Fruit fly (Drosophila melanogaster) whole organism, adult: Measurements from ENCODE around the gene CG17075.

Source experiments
- CG11617 ChIP-seq: fragments of 200-800 bp; sonication (Bioruptor generic); optimal IDR thresholded peaks from 2 replicates; lab custom pipeline; 2017; ENCODE audit warnings: mild to moderate bottlenecking, missing biosample characterization, missing genetic modification reagents, missing genetic modification characterization
- CG12768 ChIP-seq: fragments of 200-800 bp; sonication (Bioruptor generic); optimal IDR thresholded peaks from 2 replicates; lab custom pipeline; 2017; ENCODE audit warnings: missing biosample characterization, missing genetic modification characterization, mild to moderate bottlenecking, moderate library complexity, missing genetic modification reagents
- CG14711 ChIP-seq: fragments of 200-800 bp; sonication (Bioruptor generic); optimal IDR thresholded peaks from 2 replicates; lab custom pipeline; 2018; ENCODE audit warnings: missing biosample characterization, mild to moderate bottlenecking, missing genetic modification characterization, moderate library complexity
- CG5204 ChIP-seq: fragments of 200-800 bp; sonication (Bioruptor generic); optimal IDR thresholded peaks from 2 replicates; lab custom pipeline; 2016; ENCODE audit warnings: missing biosample characterization, missing genetic modification characterization
- CG7101 ChIP-seq: fragments of 200-800 bp; sonication (Bioruptor generic); optimal IDR thresholded peaks from 2 replicates; lab custom pipeline; 2018; ENCODE audit warnings: missing biosample characterization, mild to moderate bottlenecking, missing genetic modification characterization, moderate library complexity
- Mnt ChIP-seq: fragments of 200-800 bp; sonication (Bioruptor generic); optimal IDR thresholded peaks from 2 replicates; lab custom pipeline; 2016; ENCODE audit warnings: missing biosample characterization, mild to moderate bottlenecking, missing genetic modification characterization
- bab1 ChIP-seq: fragments of 200-800 bp; sonication (Bioruptor generic); optimal IDR thresholded peaks from 3 replicates; lab custom pipeline; 2019; ENCODE audit warnings: missing biosample characterization, mild to moderate bottlenecking, missing genetic modification characterization, moderate library complexity
- kay ChIP-seq: fragments of 200-800 bp; sonication (Bioruptor generic); peaks from one replicate; lab custom pipeline; 2016; ENCODE audit warnings: missing biosample characterization, missing genetic modification characterization, borderline replicate concordance
- ovo ChIP-seq: fragments of 200-800 bp; sonication (Bioruptor generic); optimal IDR thresholded peaks from 2 replicates; lab custom pipeline; 2016; ENCODE audit warnings: missing biosample characterization, missing genetic modification characterization
- toe ChIP-seq: fragments of 200-800 bp; sonication (Bioruptor generic); optimal IDR thresholded peaks from 2 replicates; lab custom pipeline; 2016; ENCODE audit warnings: missing biosample characterization, missing genetic modification characterization

dm6 chr2L:290373-290772 is 23.1 kb upstream of the CG17075 start:
- TF ChIP-seq CG11617 (GFP tag; lab: Kevin White, UChicago) = no peak
- no peak for TF ChIP-seq ovo (GFP tag; lab: Kevin White, UChicago)
- TF ChIP-seq toe (GFP tag; lab: Kevin White, UChicago) = no peak
- TF ChIP-seq CG5204 = no peak
- TF ChIP-seq CG14711 (tag; lab: Kevin White, UChicago) = no peak
- TF ChIP-seq CG12768 (GFP tag; lab: Kevin White, UChicago) = no peak
- TF ChIP-seq bab1 (GFP tag; lab: Kevin White, UChicago) = no peak
- TF ChIP-seq Mnt = no peak
- TF ChIP-seq CG7101 (tag; lab: Kevin White, UChicago) = no peak
- no peak for TF ChIP-seq kay
